Worm (Caenorhabditis elegans) whole organism, late embryonic: Measurements from ENCODE around the gene C15F1.5.

Source experiments
- ama-1 ChIP-seq: fragments of 150-350 bp; optimal IDR thresholded peaks from 2 replicates; lab custom pipeline; 2014
- eyg-1 ChIP-seq: sonication (generic microtip); optimal IDR thresholded peaks from 2 replicates; lab custom pipeline; 2016; ENCODE audit warnings: missing genotype, missing genetic modification characterization, missing compliant biosample characterization
- gmeb-2 ChIP-seq: sonication (generic microtip); optimal IDR thresholded peaks from 2 replicates; lab custom pipeline; 2016; ENCODE audit warnings: missing genetic modification characterization, inconsistent platforms, missing compliant biosample characterization
- nhr-11 ChIP-seq: fragments of 150-350 bp; optimal IDR thresholded peaks from 2 replicates; lab custom pipeline; 2014; ENCODE audit warnings: missing biosample characterization, missing genetic modification characterization

- TF ChIP-seq gmeb-2 (tag; lab: Kevin White, UChicago) (no peak), ama-1 (no peak), eyg-1 (tag; lab: Kevin White, UChicago) (no peak), nhr-11 (no peak)
These were observed 19.4 kb upstream of the C15F1.5 start, which contains the start of gene C15F1.1 for ce11 chrII:6989830-6990287.
